Fruit fly (Drosophila melanogaster) whole organism, prepupa: ENCODE data around the gene Eig71Ek.

Experiments used
- Lpt ChIP-seq: fragments of 200-800 bp; sonication (Bioruptor generic); optimal IDR thresholded peaks from 3 replicates; lab custom pipeline; 2016; ENCODE audit warnings: missing biosample characterization, missing genetic modification characterization
- fd85E ChIP-seq: fragments of 200-800 bp; sonication (Bioruptor generic); optimal IDR thresholded peaks from 3 replicates; lab custom pipeline; 2016; ENCODE audit warnings: missing biosample characterization, missing genetic modification characterization

DNA sequence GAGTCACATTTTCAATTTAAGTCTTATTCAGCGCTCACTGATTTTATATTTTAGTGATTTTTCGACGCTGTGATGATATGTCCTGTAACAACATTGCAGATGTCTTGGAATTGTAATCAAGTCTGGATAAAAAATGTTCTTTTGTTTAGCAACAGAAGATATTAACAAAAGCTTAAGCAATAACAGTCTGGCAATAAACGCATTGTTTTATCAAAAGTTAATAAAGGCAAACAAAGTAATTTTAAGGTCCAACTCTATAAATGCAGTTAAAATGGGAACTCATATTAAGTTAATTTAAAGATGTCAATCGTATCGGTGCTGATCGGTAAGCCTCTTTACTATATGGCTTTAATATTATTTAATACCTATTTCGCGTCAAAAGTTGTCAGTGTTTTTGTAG, 519 bp downstream of the Eig71Ek start, which contains the start of gene CG43082:
- TF ChIP-seq fd85E: no peak
- no peak for TF ChIP-seq Lpt (GFP tag; lab: Kevin White, UChicago)
